Worm (Caenorhabditis elegans) whole organism, L3 larva: ENCODE data around the gene C44H4.6.

Source experiments
- R02D3.7 ChIP-seq: fragments of 150-350 bp; optimal IDR thresholded peaks from 2 replicates; lab custom pipeline; 2014; ENCODE audit warnings: missing biosample characterization, missing genetic modification characterization
- aly-2 ChIP-seq: fragments of 150-350 bp; optimal IDR thresholded peaks from 2 replicates; lab custom pipeline; 2014; ENCODE audit warnings: missing biosample characterization, missing genetic modification characterization
- ama-1 ChIP-seq: fragments of 150-350 bp; optimal IDR thresholded peaks from 2 replicates; lab custom pipeline; 2018
- ceh-16 ChIP-seq: sonication (generic microtip); optimal IDR thresholded peaks from 2 replicates; lab custom pipeline; 2017; ENCODE audit warnings: missing biosample characterization, missing genetic modification characterization
- ceh-28 ChIP-seq: fragments of 150-350 bp; optimal IDR thresholded peaks from 2 replicates; lab custom pipeline; 2014; ENCODE audit warnings: missing biosample characterization, missing genetic modification reagents, missing genetic modification characterization
- ceh-82 ChIP-seq: fragments of 150-350 bp; optimal IDR thresholded peaks from 2 replicates; lab custom pipeline; 2014; ENCODE audit warnings: missing biosample characterization, missing genetic modification characterization
- ceh-9 ChIP-seq: sonication (generic microtip); optimal IDR thresholded peaks from 2 replicates; lab custom pipeline; 2018; ENCODE audit warnings: missing biosample characterization, missing genetic modification characterization
- daf-12 ChIP-seq: fragments of 150-350 bp; optimal IDR thresholded peaks from 2 replicates; lab custom pipeline; 2014; ENCODE audit warnings: missing biosample characterization, missing genetic modification reagents, missing genetic modification characterization
- elt-1 ChIP-seq: fragments of 150-350 bp; optimal IDR thresholded peaks from 2 replicates; lab custom pipeline; 2014; ENCODE audit warnings: missing biosample characterization, missing genetic modification characterization
- elt-2 ChIP-seq: sonication (generic microtip); optimal IDR thresholded peaks from 2 replicates; lab custom pipeline; 2016; ENCODE audit warnings: missing genetic modification reagents, mild to moderate bottlenecking, missing genetic modification characterization, missing compliant biosample characterization
- elt-3 ChIP-seq, 3 experiments: fragments of 150-350 bp in 1 of 3; sonication (generic microtip) in 2 of 3; optimal IDR thresholded peaks; 2 replicates in 2 of 3; 4 replicates in 1 of 3; lab custom pipeline; 2014 to 2017; ENCODE audit warnings: missing biosample characterization in 3 of 3, missing genetic modification characterization in 3 of 3
- eor-1 ChIP-seq, 2 experiments: fragments of 150-350 bp; optimal IDR thresholded peaks; 2 replicates each; lab custom pipeline; 2014 to 2018; ENCODE audit warnings: missing biosample characterization in 2 of 2, missing genetic modification characterization in 2 of 2
- fkh-10 ChIP-seq: sonication (generic microtip); optimal IDR thresholded peaks from 2 replicates; lab custom pipeline; 2017; ENCODE audit warnings: missing biosample characterization, missing genetic modification reagents, missing genetic modification characterization
- fkh-2 ChIP-seq: fragments of 150-350 bp; optimal IDR thresholded peaks from 2 replicates; lab custom pipeline; 2014; ENCODE audit warnings: missing biosample characterization, missing genetic modification reagents, missing genetic modification characterization
- fos-1 ChIP-seq: fragments of 150-350 bp; optimal IDR thresholded peaks from 2 replicates; lab custom pipeline; 2014; ENCODE audit warnings: missing biosample characterization, missing genetic modification characterization
- hmg-11 ChIP-seq: sonication (generic microtip); optimal IDR thresholded peaks from 2 replicates; lab custom pipeline; 2016; ENCODE audit warnings: missing genetic modification characterization, missing compliant biosample characterization
- jun-1 ChIP-seq: fragments of 150-350 bp; optimal IDR thresholded peaks from 2 replicates; lab custom pipeline; 2014; ENCODE audit warnings: missing biosample characterization, missing genetic modification reagents, missing genetic modification characterization
- lin-15B ChIP-seq: fragments of 150-350 bp; optimal IDR thresholded peaks from 2 replicates; lab custom pipeline; 2014; ENCODE audit warnings: missing biosample characterization, missing genetic modification characterization
- lin-39 ChIP-seq: fragments of 150-350 bp; optimal IDR thresholded peaks from 2 replicates; lab custom pipeline; 2018; ENCODE audit warnings: missing biosample characterization, missing genetic modification reagents, missing genetic modification characterization
- lsy-12 ChIP-seq: sonication (generic microtip); optimal IDR thresholded peaks from 2 replicates; lab custom pipeline; 2016; ENCODE audit warnings: mild to moderate bottlenecking, missing genetic modification characterization, missing compliant biosample characterization
- mdl-1 ChIP-seq: fragments of 150-350 bp; optimal IDR thresholded peaks from 2 replicates; lab custom pipeline; 2014; ENCODE audit warnings: missing biosample characterization, missing genetic modification characterization
- nfya-1 ChIP-seq: sonication (generic microtip); optimal IDR thresholded peaks from 2 replicates; lab custom pipeline; 2017; ENCODE audit warnings: missing genetic modification characterization, mild to moderate bottlenecking, missing compliant biosample characterization, antibody characterized with exemption, moderate library complexity; ENCODE audit not compliant: insufficient read depth
- nhr-11 ChIP-seq: fragments of 150-350 bp; optimal IDR thresholded peaks from 2 replicates; lab custom pipeline; 2014; ENCODE audit warnings: missing biosample characterization, missing genetic modification characterization
- nhr-12 ChIP-seq: fragments of 150-350 bp; optimal IDR thresholded peaks from 2 replicates; lab custom pipeline; 2014; ENCODE audit warnings: missing biosample characterization, missing genetic modification characterization
- nhr-23 ChIP-seq: fragments of 150-350 bp; optimal IDR thresholded peaks from 2 replicates; lab custom pipeline; 2014; ENCODE audit warnings: missing biosample characterization, missing genetic modification reagents, missing genetic modification characterization
- nhr-237 ChIP-seq: fragments of 150-350 bp; optimal IDR thresholded peaks from 2 replicates; lab custom pipeline; 2014; ENCODE audit warnings: missing biosample characterization, missing genetic modification characterization
- nhr-25 ChIP-seq: sonication (generic microtip); optimal IDR thresholded peaks from 2 replicates; lab custom pipeline; 2017; ENCODE audit warnings: missing biosample characterization, missing genetic modification characterization
- nhr-28 ChIP-seq: fragments of 150-350 bp; optimal IDR thresholded peaks from 2 replicates; lab custom pipeline; 2014; ENCODE audit warnings: missing biosample characterization, missing genetic modification characterization
- nhr-43 ChIP-seq: sonication (generic microtip); optimal IDR thresholded peaks from 2 replicates; lab custom pipeline; 2016; ENCODE audit warnings: mild to moderate bottlenecking, missing genetic modification characterization, missing compliant biosample characterization; ENCODE audit not compliant: poor library complexity, severe bottlenecking
- nhr-67 ChIP-seq: fragments of 150-350 bp; optimal IDR thresholded peaks from 2 replicates; lab custom pipeline; 2014; ENCODE audit warnings: missing biosample characterization, missing genetic modification characterization
- nhr-76 ChIP-seq: fragments of 150-350 bp; sonication (generic microtip); optimal IDR thresholded peaks from 5 replicates; lab custom pipeline; 2014; ENCODE audit warnings: missing biosample characterization, missing genetic modification characterization
- pha-4 ChIP-seq: fragments of 150-350 bp; optimal IDR thresholded peaks from 2 replicates; lab custom pipeline; 2014; ENCODE audit warnings: missing biosample characterization, missing genetic modification reagents, missing genetic modification characterization
- pqm-1 ChIP-seq: fragments of 150-350 bp; optimal IDR thresholded peaks from 2 replicates; lab custom pipeline; 2017; ENCODE audit warnings: missing biosample characterization, missing genetic modification characterization, inconsistent platforms
- sea-2 ChIP-seq: fragments of 150-350 bp; sonication (generic microtip); optimal IDR thresholded peaks from 4 replicates; lab custom pipeline; 2014; ENCODE audit warnings: missing biosample characterization, missing genetic modification reagents, missing genetic modification characterization
- skn-1 ChIP-seq: fragments of 150-350 bp; optimal IDR thresholded peaks from 2 replicates; lab custom pipeline; 2014; ENCODE audit warnings: missing biosample characterization, missing genetic modification characterization
- snpc-4 ChIP-seq: fragments of 150-350 bp; optimal IDR thresholded peaks from 2 replicates; lab custom pipeline; 2014; ENCODE audit warnings: missing biosample characterization, missing genetic modification characterization
- tbx-2 ChIP-seq: sonication (generic microtip); optimal IDR thresholded peaks from 2 replicates; lab custom pipeline; 2016; ENCODE audit warnings: mild to moderate bottlenecking, missing genetic modification characterization, missing compliant biosample characterization
- unc-39 ChIP-seq: sonication (generic microtip); optimal IDR thresholded peaks from 4 replicates; lab custom pipeline; 2017; ENCODE audit warnings: missing biosample characterization, missing genetic modification characterization
- unc-62 ChIP-seq: fragments of 150-350 bp; sonication (generic microtip); optimal IDR thresholded peaks from 4 replicates; lab custom pipeline; 2014; ENCODE audit warnings: missing biosample characterization, missing genetic modification reagents, missing genetic modification characterization
- zag-1 ChIP-seq: fragments of 150-350 bp; optimal IDR thresholded peaks from 2 replicates; lab custom pipeline; 2014; ENCODE audit warnings: missing biosample characterization, missing genetic modification characterization
- ztf-11 ChIP-seq: fragments of 150-350 bp; optimal IDR thresholded peaks from 2 replicates; lab custom pipeline; 2014; ENCODE audit warnings: missing biosample characterization, missing genetic modification characterization
- ztf-4 ChIP-seq: fragments of 150-350 bp; optimal IDR thresholded peaks from 2 replicates; lab custom pipeline; 2014; ENCODE audit warnings: missing biosample characterization, missing genetic modification characterization

Gene C44H4.6

ce11 chrX:14559519-14560296, 39.4 kb downstream of the C44H4.6 start:
- TF ChIP-seq nfya-1 (tag; lab: Kevin White, UChicago) (no peak), ceh-82 (tag; lab: Kevin White, UChicago) (no peak), lin-39 (tag; lab: Kevin White, UChicago) (peak; percentile 27), aly-2 (no peak), pha-4 (tag; lab: Kevin White, UChicago) (peak; percentile 84)

ce11 chrX:14559084-14559483, 40.1 kb downstream of the C44H4.6 start:
- no peak for TF ChIP-seq pha-4 (tag; lab: Kevin White, UChicago)
- no peak for TF ChIP-seq skn-1 (tag; lab: Kevin White, UChicago)
- no peak for TF ChIP-seq snpc-4
- TF ChIP-seq ztf-11 (tag; lab: Kevin White, UChicago) = no peak
- TF ChIP-seq fkh-2 (tag; lab: Kevin White, UChicago) = no peak
- no peak for TF ChIP-seq sea-2 (GFP tag; lab: Kevin White, UChicago)
- TF ChIP-seq R02D3.7 = no peak
- no peak for TF ChIP-seq ceh-16 (tag; lab: Kevin White, UChicago)
- no peak for TF ChIP-seq nfya-1 (tag; lab: Kevin White, UChicago)
- no peak for TF ChIP-seq nhr-67
- TF ChIP-seq daf-12 = no peak
- TF ChIP-seq ama-1 (lab: Kevin White, UChicago) = no peak
- TF ChIP-seq lin-39 (tag; lab: Kevin White, UChicago) = no peak
- no peak for TF ChIP-seq unc-39 (tag; lab: Kevin White, UChicago)
- TF ChIP-seq lsy-12 (tag; lab: Kevin White, UChicago) = no peak

- TF ChIP-seq fkh-10 (no peak), nhr-12 (tag; lab: Kevin White, UChicago) (no peak), elt-1 (tag; lab: Kevin White, UChicago) (no peak), elt-3 (tag; optimal IDR thresholded peaks at IDR 0.05; lab: Kevin White, UChicago) (peak in 2 of 3 experiments; percentile 27 to 53), daf-12 (no peak), ztf-4 (tag; lab: Kevin White, UChicago) (no peak), tbx-2 (tag; lab: Kevin White, UChicago) (no peak), fos-1 (tag; lab: Kevin White, UChicago) (no peak), elt-2 (tag; lab: Kevin White, UChicago) (peak; percentile 79), lin-39 (tag; lab: Kevin White, UChicago) (no peak), R02D3.7 (no peak), unc-62 (GFP tag; lab: Kevin White, UChicago) (peak; percentile 39), ceh-9 (tag; lab: Kevin White, UChicago) (no peak), aly-2 (no peak), jun-1 (tag; lab: Kevin White, UChicago) (no peak), nhr-76 (tag; lab: Kevin White, UChicago) (no peak), nhr-11 (tag; lab: Kevin White, UChicago) (no peak), pqm-1 (peak; percentile 79), nhr-25 (tag; lab: Kevin White, UChicago) (peak; percentile 58), eor-1 (tag; optimal IDR thresholded peaks at IDR 0.05; lab: Kevin White, UChicago) (no peak), ama-1 (lab: Kevin White, UChicago) (no peak), fkh-2 (tag; lab: Kevin White, UChicago) (no peak), lin-15B (tag; lab: Kevin White, UChicago) (no peak), nhr-23 (peak; percentile 48), pha-4 (tag; lab: Kevin White, UChicago) (no peak), nhr-237 (no peak), hmg-11 (no peak), lsy-12 (tag; lab: Kevin White, UChicago) (no peak), nhr-43 (no peak), zag-1 (tag; lab: Kevin White, UChicago) (no peak), ceh-16 (tag; lab: Kevin White, UChicago) (no peak), nfya-1 (tag; lab: Kevin White, UChicago) (no peak), mdl-1 (tag; lab: Kevin White, UChicago) (peak; percentile 18), ceh-28 (tag; lab: Kevin White, UChicago) (peak; percentile 51), ztf-11 (tag; lab: Kevin White, UChicago) (no peak), nhr-67 (no peak), nhr-28 (tag; lab: Kevin White, UChicago) (no peak)
Measured at ce11 chrX:14557936-14558554, 41.1 kb downstream of the C44H4.6 start, which contains the start of gene nhr-3. TSS of gene nhr-3 (plus strand) at chrX:14558504.
